Worm (Caenorhabditis elegans) whole organism, mixed stage, embryonic: ENCODE data around the gene clec-73.

Experiments used
- blmp-1 ChIP-seq: fragments of 150-350 bp; optimal IDR thresholded peaks from 2 replicates; lab custom pipeline; 2014; ENCODE audit warnings: missing biosample characterization, missing genetic modification characterization
- flh-1 ChIP-seq: fragments of 200-800 bp; sonication (Bioruptor generic); optimal IDR thresholded peaks from 2 replicates; lab custom pipeline; 2018; ENCODE audit warnings: mild to moderate bottlenecking, missing genetic modification characterization, moderate library complexity, missing compliant biosample characterization
- lin-13 ChIP-seq: fragments of 150-350 bp; optimal IDR thresholded peaks from 2 replicates; lab custom pipeline; 2014; ENCODE audit warnings: missing biosample characterization, missing genetic modification characterization
- mep-1 ChIP-seq: fragments of 150-350 bp; optimal IDR thresholded peaks from 2 replicates; lab custom pipeline; 2017; ENCODE audit warnings: missing biosample characterization, missing genetic modification reagents, missing genetic modification characterization, inconsistent platforms
- nhr-76 ChIP-seq: sonication (generic microtip); optimal IDR thresholded peaks from 2 replicates; lab custom pipeline; 2017; ENCODE audit warnings: missing biosample characterization, missing genetic modification characterization
- sptf-1 ChIP-seq: sonication (generic microtip); optimal IDR thresholded peaks from 2 replicates; lab custom pipeline; 2017; ENCODE audit warnings: mild to moderate bottlenecking, missing genetic modification characterization, moderate library complexity, missing compliant biosample characterization
- ztf-11 ChIP-seq: fragments of 150-350 bp; optimal IDR thresholded peaks from 2 replicates; lab custom pipeline; 2014; ENCODE audit warnings: missing biosample characterization, missing genetic modification characterization

DNA sequence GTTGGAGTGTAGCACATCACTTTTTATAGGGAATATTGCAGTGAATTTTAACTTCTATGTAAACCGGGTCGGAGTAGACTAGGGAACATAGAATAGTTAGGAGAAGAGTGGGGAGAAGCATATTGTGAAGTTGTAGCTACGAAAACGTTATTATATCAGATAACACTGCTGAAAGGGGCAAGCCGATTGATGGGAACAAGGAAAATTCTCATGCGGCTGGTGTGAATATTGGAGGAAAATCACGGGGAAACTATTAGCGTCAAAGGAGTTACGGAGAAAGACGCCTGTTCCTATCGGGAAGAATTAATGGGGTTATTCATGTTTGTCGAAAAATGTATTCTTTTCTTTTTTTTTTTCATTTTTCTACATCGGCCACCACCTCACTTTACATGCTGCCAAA is 37.3 kb upstream of the clec-73 start, which contains the start of gene F47C12.6:
- TF ChIP-seq mep-1 = no peak
- TF ChIP-seq sptf-1 (tag; lab: Kevin White, UChicago) = no peak
- no peak for TF ChIP-seq ztf-11
- TF ChIP-seq blmp-1 (tag; lab: Kevin White, UChicago) = no peak
- no peak for TF ChIP-seq flh-1 (GFP tag; lab: Kevin White, UChicago)
- TF ChIP-seq lin-13 (tag; lab: Kevin White, UChicago) = no peak
- no peak for TF ChIP-seq nhr-76
